Fruit fly (Drosophila melanogaster): Measurements from ENCODE around the gene Arl1.
A peak's percentile ranks its signal among the peaks of the same experiment; 100 is the strongest.

Gene Arl1

dm6 chr3L:15982783-15983432 lies at the start of gene Arl1, which contains the start of gene brm (continued):
- TF ChIP-seq repo (GFP tag; optimal IDR thresholded peaks at IDR 0.05) (peak; percentile 52), HLH4C (GFP tag; IDR thresholded peaks at IDR 0.05; ENCODE audit: partially characterized antibody) (no peak), Drgx (GFP tag; IDR thresholded peaks at IDR 0.05) (peak; percentile 99), CG6791 (GFP tag; IDR thresholded peaks at IDR 0.05; ENCODE audit: partially characterized antibody) (0 out of 3 replicates have a peak, but pooled peaks have one; percentile 19), Sry-β (GFP tag; optimal IDR thresholded peaks at IDR 0.05) (peak; percentile 61), lbe (GFP tag; optimal IDR thresholded peaks at IDR 0.05) (peak; percentile 98), cwo (GFP tag; optimal IDR thresholded peaks at IDR 0.05) (peak; percentile 94), CG9609 (GFP tag; optimal IDR thresholded peaks at IDR 0.05) (peak; percentile 84), CG11398 (GFP tag; optimal IDR thresholded peaks at IDR 0.05) (peak; percentile 73), wek (GFP tag; optimal IDR thresholded peaks at IDR 0.05) (peak; percentile 72), CG15696 (tag; optimal IDR thresholded peaks at IDR 0.05) (peak; percentile 99), Scr (GFP tag; IDR thresholded peaks at IDR 0.05; ENCODE audit: partially characterized antibody) (0 out of 2 replicates have a peak, but pooled peaks have one; percentile 41), Antp (GFP tag; optimal IDR thresholded peaks at IDR 0.05) (peak; percentile 78), fru (optimal IDR thresholded peaks at IDR 0.05) (no peak), CG31441 (GFP tag; IDR thresholded peaks at IDR 0.05) (peak; percentile 100), stc (GFP tag; IDR thresholded peaks at IDR 0.05) (peak; percentile 99), Meics (GFP tag; optimal IDR thresholded peaks at IDR 0.05) (peak; percentile 98), CG10267 (tag; optimal IDR thresholded peaks at IDR 0.05) (peak; percentile 93), crp (GFP tag; optimal IDR thresholded peaks at IDR 0.05) (peak in 1 of 2 experiments; percentile 76), Fer3 (tag; optimal IDR thresholded peaks at IDR 0.05) (peak; percentile 99), insv (GFP tag; optimal IDR thresholded peaks at IDR 0.05) (peak in 1 of 2 experiments; percentile 84), knrl (GFP tag; IDR thresholded peaks at IDR 0.05; ENCODE audit: partially characterized antibody) (peak; percentile 69), pita (GFP tag; optimal IDR thresholded peaks at IDR 0.05) (no peak), CG7839 (tag; optimal IDR thresholded peaks at IDR 0.05) (peak; percentile 99), Dad (GFP tag; optimal IDR thresholded peaks at IDR 0.05) (peak; percentile 90), CG17612 (GFP tag; IDR thresholded peaks at IDR 0.05) (peak; percentile 98), Trl (optimal IDR thresholded peaks at IDR 0.05) (no peak), Trl (GFP tag; optimal IDR thresholded peaks at IDR 0.05) (peak; percentile 85), CG8388 (GFP tag; optimal IDR thresholded peaks at IDR 0.05) (peak; percentile 94), tup (GFP tag; optimal IDR thresholded peaks at IDR 0.05) (peak; percentile 96), CG4820 (GFP tag; optimal IDR thresholded peaks at IDR 0.05) (peak; percentile 97), CG12659 (GFP tag; optimal IDR thresholded peaks at IDR 0.05) (peak; percentile 99), ftz-f1 (GFP tag; optimal IDR thresholded peaks at IDR 0.05) (peak; percentile 77), CG12942 (GFP tag; optimal IDR thresholded peaks at IDR 0.05) (peak; percentile 98), amos (GFP tag; IDR thresholded peaks at IDR 0.05; ENCODE audit: partially characterized antibody) (peak; percentile 40; the same call in 1 of the 2 replicates), Gug (GFP tag; IDR thresholded peaks at IDR 0.05) (peak; percentile 98), Hr39 (optimal IDR thresholded peaks at IDR 0.05) (no peak), CG7963 (GFP tag; IDR thresholded peaks at IDR 0.05; ENCODE audit: partially characterized antibody) (no peak), E2f2 (GFP tag; IDR thresholded peaks at IDR 0.05) (peak; percentile 86), CG2875 (GFP tag; optimal IDR thresholded peaks at IDR 0.05) (peak; percentile 82), D19B (GFP tag; optimal IDR thresholded peaks at IDR 0.05) (peak; percentile 94), al (GFP tag; IDR thresholded peaks at IDR 0.05) (peak; percentile 99), Rx (GFP tag; IDR thresholded peaks at IDR 0.05) (peak; percentile 99), h (optimal IDR thresholded peaks at IDR 0.05) (no peak), CG17328 (GFP tag; IDR thresholded peaks at IDR 0.05) (peak; percentile 99), fd3F (GFP tag; optimal IDR thresholded peaks at IDR 0.05) (peak; percentile 98), Doc3 (GFP tag; IDR thresholded peaks at IDR 0.05; ENCODE audit: partially characterized antibody) (no peak), CG1529 (GFP tag; optimal IDR thresholded peaks at IDR 0.05) (peak; percentile 93), CG15601 (tag; optimal IDR thresholded peaks at IDR 0.05) (peak; percentile 97), CG16815 (GFP tag; optimal IDR thresholded peaks at IDR 0.05) (peak; percentile 97)
